Fruit fly (Drosophila melanogaster) whole organism, embryonic: Measurements from ENCODE around the gene Dup99B.

Source experiments
- Ada2b ChIP-seq: fragments of 200-800 bp; sonication (Bioruptor generic); IDR thresholded peaks from 2 replicates; pipeline ENCODE4 v1.3.6; 2022; ENCODE audit warnings: missing biosample characterization, missing genetic modification characterization
- CG1024 ChIP-seq: fragments of 200-800 bp; sonication (Bioruptor generic); IDR thresholded peaks from 2 replicates; pipeline ENCODE4 v1.3.6; 2022; ENCODE audit warnings: missing biosample characterization, missing genetic modification characterization
- CG10431 ChIP-seq: fragments of 200-800 bp; sonication (Bioruptor generic); optimal IDR thresholded peaks from 3 replicates; lab custom pipeline; 2018; ENCODE audit warnings: missing biosample characterization, mild to moderate bottlenecking, missing genetic modification characterization
- CG11560 ChIP-seq: fragments of 200-800 bp; sonication (Bioruptor generic); IDR thresholded peaks from 3 replicates; pipeline ENCODE4 v1.3.6; 2022; ENCODE audit warnings: missing biosample characterization, missing genetic modification characterization
- CG11696 ChIP-seq: fragments of 200-800 bp; sonication (Bioruptor generic); IDR thresholded peaks from 2 replicates; pipeline ENCODE4 v1.3.6; 2022; ENCODE audit warnings: missing biosample characterization, missing genetic modification characterization
- CG12299 ChIP-seq: fragments of 200-800 bp; sonication (Bioruptor generic); optimal IDR thresholded peaks from 2 replicates; lab custom pipeline; 2018; ENCODE audit warnings: missing biosample characterization, mild to moderate bottlenecking, missing genetic modification characterization
- CG1233 ChIP-seq: fragments of 200-800 bp; sonication (Bioruptor generic); optimal IDR thresholded peaks from 4 replicates; lab custom pipeline; 2018; ENCODE audit warnings: missing biosample characterization, mild to moderate bottlenecking, missing genetic modification characterization
- CG1647 ChIP-seq: fragments of 200-800 bp; sonication (Bioruptor generic); optimal IDR thresholded peaks from 3 replicates; lab custom pipeline; 2016; ENCODE audit warnings: missing biosample characterization, missing genetic modification characterization
- CG18262 ChIP-seq: fragments of 200-800 bp; optimal IDR thresholded peaks from 3 replicates; lab custom pipeline; 2019; ENCODE audit warnings: missing biosample characterization, mild to moderate bottlenecking, missing genetic modification characterization, moderate library complexity
- CG34224 ChIP-seq: fragments of 200-800 bp; sonication (Bioruptor generic); IDR thresholded peaks from 3 replicates; pipeline ENCODE4 v1.3.6; 2022; ENCODE audit warnings: missing biosample characterization, missing genetic modification characterization; ENCODE audit not compliant: partially characterized antibody
- CG4328 ChIP-seq: fragments of 200-800 bp; sonication (Bioruptor generic); optimal IDR thresholded peaks from 3 replicates; lab custom pipeline; 2017; ENCODE audit warnings: missing biosample characterization, missing genetic modification reagents, missing genetic modification characterization
- CG4617 ChIP-seq: fragments of 200-800 bp; sonication (Bioruptor generic); optimal IDR thresholded peaks from 3 replicates; lab custom pipeline; 2016; ENCODE audit warnings: missing biosample characterization, missing genetic modification characterization, borderline replicate concordance
- CG6254 ChIP-seq: fragments of 200-800 bp; sonication (Bioruptor generic); optimal IDR thresholded peaks from 3 replicates; lab custom pipeline; 2017; ENCODE audit warnings: mild to moderate bottlenecking, missing biosample characterization, missing genetic modification reagents, missing genetic modification characterization
- CG8388 ChIP-seq: fragments of 200-800 bp; sonication (Bioruptor generic); optimal IDR thresholded peaks from 2 replicates; lab custom pipeline; 2019; ENCODE audit warnings: missing biosample characterization, mild to moderate bottlenecking, missing genetic modification characterization, moderate library complexity
- D19A ChIP-seq: fragments of 200-800 bp; optimal IDR thresholded peaks from 3 replicates; lab custom pipeline; 2019; ENCODE audit warnings: missing biosample characterization, mild to moderate bottlenecking, missing genetic modification characterization, moderate library complexity
- Dip3 ChIP-seq: fragments of 200-800 bp; sonication (Bioruptor generic); optimal IDR thresholded peaks from 3 replicates; lab custom pipeline; 2016; ENCODE audit warnings: missing biosample characterization, missing genetic modification characterization
- Dref ChIP-seq: fragments of 200-800 bp; sonication (Bioruptor generic); IDR thresholded peaks from 2 replicates; pipeline ENCODE4 v1.3.6; 2022; ENCODE audit warnings: missing biosample characterization, missing genetic modification characterization
- HmgZ ChIP-seq: fragments of 200-800 bp; sonication (Bioruptor generic); optimal IDR thresholded peaks from 2 replicates; lab custom pipeline; 2018; ENCODE audit warnings: missing biosample characterization, mild to moderate bottlenecking, missing genetic modification characterization
- Hr39 ChIP-seq: fragments of >200 bp; optimal IDR thresholded peaks from 2 replicates; lab custom pipeline; 2017
- Mad ChIP-seq: fragments of 200-800 bp; sonication (Bioruptor generic); optimal IDR thresholded peaks from 2 replicates; lab custom pipeline; 2016; ENCODE audit warnings: missing biosample characterization, missing genetic modification characterization
- Max ChIP-seq: fragments of 200-800 bp; sonication (Bioruptor generic); optimal IDR thresholded peaks from 2 replicates; lab custom pipeline; 2016; ENCODE audit warnings: missing biosample characterization, mild to moderate bottlenecking, missing genetic modification characterization
- Meics ChIP-seq: fragments of 200-800 bp; sonication (Bioruptor generic); optimal IDR thresholded peaks from 2 replicates; lab custom pipeline; 2017; ENCODE audit warnings: missing biosample characterization, mild to moderate bottlenecking, missing genetic modification characterization
- Poxn ChIP-seq: fragments of 200-800 bp; sonication (Bioruptor generic); IDR thresholded peaks from 2 replicates; pipeline ENCODE4 v1.3.6; 2022; ENCODE audit warnings: missing biosample characterization, missing genetic modification characterization
- Sox100B ChIP-seq: fragments of 200-800 bp; sonication (Bioruptor generic); optimal IDR thresholded peaks from 3 replicates; lab custom pipeline; 2018; ENCODE audit warnings: missing biosample characterization, mild to moderate bottlenecking, missing genetic modification characterization
- TFAM ChIP-seq: fragments of 200-800 bp; sonication (Bioruptor generic); optimal IDR thresholded peaks from 2 replicates; lab custom pipeline; 2017; ENCODE audit warnings: missing biosample characterization, missing genetic modification characterization, inconsistent platforms
- Xbp1 ChIP-seq: fragments of 200-800 bp; sonication (Bioruptor generic); optimal IDR thresholded peaks from 3 replicates; lab custom pipeline; 2016; ENCODE audit warnings: missing biosample characterization, mild to moderate bottlenecking, missing genetic modification characterization
- amos ChIP-seq: fragments of 200-800 bp; sonication (Bioruptor generic); IDR thresholded peaks from 2 replicates; pipeline ENCODE4 v1.3.6; 2022; ENCODE audit warnings: missing biosample characterization, missing genetic modification characterization; ENCODE audit not compliant: partially characterized antibody
- bsh ChIP-seq, 2 experiments: fragments of 200-800 bp; sonication (Bioruptor generic); optimal IDR thresholded peaks; 2 replicates each; lab custom pipeline; 2017 to 2018; ENCODE audit warnings: mild to moderate bottlenecking in 2 of 2, missing biosample characterization in 2 of 2, missing genetic modification characterization in 2 of 2, moderate library complexity in 1 of 2
- cad ChIP-seq: fragments of >200 bp; optimal IDR thresholded peaks from 2 replicates; lab custom pipeline; 2017; ENCODE audit warnings: missing biosample characterization, missing genetic modification characterization
- cg ChIP-seq: fragments of 200-800 bp; sonication (Bioruptor generic); optimal IDR thresholded peaks from 3 replicates; lab custom pipeline; 2019; ENCODE audit warnings: missing biosample characterization, mild to moderate bottlenecking, missing genetic modification characterization, moderate library complexity
- chm ChIP-seq: fragments of 200-800 bp; sonication (Bioruptor generic); IDR thresholded peaks from 2 replicates; pipeline ENCODE4 v1.3.6; 2022; ENCODE audit warnings: missing biosample characterization, missing genetic modification characterization
- dm ChIP-seq: fragments of 200-800 bp; sonication (Bioruptor generic); optimal IDR thresholded peaks from 3 replicates; lab custom pipeline; 2016; ENCODE audit warnings: missing biosample characterization, missing genetic modification characterization
- dmrt99B ChIP-seq: fragments of 200-800 bp; sonication (Bioruptor generic); optimal IDR thresholded peaks from 2 replicates; lab custom pipeline; 2018; ENCODE audit warnings: missing biosample characterization, mild to moderate bottlenecking, missing genetic modification characterization, moderate library complexity
- fru ChIP-seq: fragments of >200 bp; optimal IDR thresholded peaks from 2 replicates; lab custom pipeline; 2017
- gro ChIP-seq: fragments of 200-800 bp; sonication (Bioruptor generic); optimal IDR thresholded peaks from 2 replicates; lab custom pipeline; 2016; ENCODE audit warnings: missing biosample characterization, missing genetic modification characterization
- inv ChIP-seq: fragments of 200-800 bp; sonication (Bioruptor generic); IDR thresholded peaks from 2 replicates; pipeline ENCODE4 v1.3.6; 2022; ENCODE audit warnings: missing biosample characterization, missing genetic modification characterization; ENCODE audit not compliant: partially characterized antibody
- ken ChIP-seq: fragments of 200-800 bp; sonication (Bioruptor generic); IDR thresholded peaks from 3 replicates; pipeline ENCODE4 v1.3.6; 2022; ENCODE audit warnings: missing biosample characterization, missing genetic modification characterization
- lilli ChIP-seq: fragments of 200-800 bp; sonication (Bioruptor generic); optimal IDR thresholded peaks from 3 replicates; lab custom pipeline; 2016; ENCODE audit warnings: missing biosample characterization, missing genetic modification characterization
- lov ChIP-seq, 2 experiments: fragments of 200-800 bp in 1 of 2; fragments of >200 bp in 1 of 2; sonication (Bioruptor generic) in 1 of 2; IDR thresholded peaks in 1 of 2; optimal IDR thresholded peaks in 1 of 2; 2 replicates in 1 of 2; 3 replicates in 1 of 2; pipeline versions ENCODE4 v1.3.6 to Lab custom; 2017 to 2022; ENCODE audit warnings: missing biosample characterization in 1 of 2, missing genetic modification characterization in 1 of 2
- mirr ChIP-seq: fragments of 200-800 bp; sonication (Bioruptor generic); optimal IDR thresholded peaks from 3 replicates; lab custom pipeline; 2018; ENCODE audit warnings: missing biosample characterization, mild to moderate bottlenecking, missing genetic modification characterization
- peb ChIP-seq: fragments of 200-800 bp; sonication (Bioruptor generic); IDR thresholded peaks from 2 replicates; pipeline ENCODE4 v1.3.6; 2022; ENCODE audit warnings: missing biosample characterization, missing genetic modification characterization
- pum ChIP-seq: fragments of 200-800 bp; sonication (Bioruptor generic); optimal IDR thresholded peaks from 2 replicates; lab custom pipeline; 2016; ENCODE audit warnings: missing biosample characterization, missing genetic modification characterization
- scrt ChIP-seq: fragments of 200-800 bp; sonication (Bioruptor generic); optimal IDR thresholded peaks from 2 replicates; lab custom pipeline; 2018; ENCODE audit warnings: missing biosample characterization, mild to moderate bottlenecking, missing genetic modification characterization, moderate library complexity
- shn ChIP-seq: fragments of 200-800 bp; sonication (Bioruptor generic); optimal IDR thresholded peaks from 3 replicates; lab custom pipeline; 2016; ENCODE audit warnings: missing biosample characterization, missing genetic modification characterization
- slp2 ChIP-seq: fragments of 200-800 bp; sonication (Bioruptor generic); optimal IDR thresholded peaks from 2 replicates; lab custom pipeline; 2016; ENCODE audit warnings: missing biosample characterization, missing genetic modification characterization
- sob ChIP-seq: fragments of 200-800 bp; sonication (Bioruptor generic); IDR thresholded peaks from 2 replicates; pipeline ENCODE4 v1.3.6; 2022; ENCODE audit warnings: missing biosample characterization, missing genetic modification characterization
- sug ChIP-seq: fragments of 200-800 bp; optimal IDR thresholded peaks from 2 replicates; lab custom pipeline; 2019; ENCODE audit warnings: missing biosample characterization, mild to moderate bottlenecking, missing genetic modification characterization, moderate library complexity
- tio ChIP-seq: fragments of 200-800 bp; sonication (Bioruptor generic); optimal IDR thresholded peaks from 2 replicates; lab custom pipeline; 2017; ENCODE audit warnings: missing biosample characterization, missing genetic modification characterization, inconsistent platforms
- zen2 ChIP-seq: fragments of 200-800 bp; sonication (Bioruptor generic); IDR thresholded peaks from 3 replicates; pipeline ENCODE4 v1.3.6; 2022; ENCODE audit warnings: missing biosample characterization, missing genetic modification characterization; ENCODE audit not compliant: partially characterized antibody
- zfh1 ChIP-seq: fragments of 200-800 bp; sonication (Bioruptor generic); IDR thresholded peaks from 3 replicates; pipeline ENCODE4 v1.3.6; 2022; ENCODE audit warnings: missing biosample characterization, missing genetic modification characterization

The Dup99B gene

dm6 chr3R:29716043-29716781 lies 1.0 kb upstream of the Dup99B start (continued):
- no peak for TF ChIP-seq zen2
- no peak for TF ChIP-seq mirr (GFP tag; lab: Kevin White, UChicago)
- no peak for TF ChIP-seq pum (GFP tag; lab: Kevin White, UChicago)
- no peak for TF ChIP-seq CG1647 (GFP tag; lab: Kevin White, UChicago)
- TF ChIP-seq Hr39 (lab: Kevin White, UChicago), result no peak
- no peak for TF ChIP-seq lilli
- TF ChIP-seq scrt (GFP tag; lab: Kevin White, UChicago), result no peak
- TF ChIP-seq tio, result no peak
- no peak for TF ChIP-seq CG34224 (GFP tag; lab: Robert Waterston, UW)
- peak; percentile 9 for TF ChIP-seq CG18262 (tag; lab: Kevin White, UChicago)
- TF ChIP-seq inv, result no peak
- no peak for TF ChIP-seq fru (lab: Kevin White, UChicago)
- no peak for TF ChIP-seq CG10431 (GFP tag; lab: Kevin White, UChicago)
- TF ChIP-seq zfh1 (GFP tag; lab: Robert Waterston, UW), result no peak
- TF ChIP-seq Dref (GFP tag; lab: Robert Waterston, UW), result no peak
- TF ChIP-seq CG8388 (GFP tag; lab: Kevin White, UChicago), result no peak
- no peak for TF ChIP-seq CG11560
- TF ChIP-seq CG4328 (GFP tag; lab: Kevin White, UChicago), result no peak
- no peak for TF ChIP-seq HmgZ (tag; lab: Kevin White, UChicago)
- no peak for TF ChIP-seq D19A
- no peak for TF ChIP-seq Ada2b (GFP tag; lab: Robert Waterston, UW)
- TF ChIP-seq chm (GFP tag; lab: Robert Waterston, UW), result no peak
- TF ChIP-seq CG4617 (GFP tag; lab: Kevin White, UChicago), result no peak
- no peak for TF ChIP-seq slp2 (GFP tag; lab: Kevin White, UChicago)
- TF ChIP-seq Max (GFP tag; lab: Kevin White, UChicago), result no peak
- no peak for TF ChIP-seq dm
- no peak for TF ChIP-seq shn (GFP tag; lab: Kevin White, UChicago)
- no peak for TF ChIP-seq peb (GFP tag; lab: Robert Waterston, UW)
- no peak for TF ChIP-seq gro (GFP tag; lab: Kevin White, UChicago)
- TF ChIP-seq Mad (GFP tag; lab: Kevin White, UChicago), result no peak
- TF ChIP-seq ken (GFP tag; lab: Robert Waterston, UW), result no peak
- TF ChIP-seq Poxn (GFP tag; lab: Robert Waterston, UW), result no peak
- peak; percentile 3 for TF ChIP-seq CG6254 (GFP tag; lab: Kevin White, UChicago)
- TF ChIP-seq CG11696 (GFP tag; lab: Robert Waterston, UW), result no peak
- no peak for TF ChIP-seq cad (GFP tag; lab: Kevin White, UChicago)
- TF ChIP-seq cg, result no peak
- no peak for TF ChIP-seq lov (optimal IDR thresholded peaks at IDR 0.05; lab: Kevin White, UChicago)
- TF ChIP-seq lov (GFP tag; IDR thresholded peaks at IDR 0.05; lab: Robert Waterston, UW), result 0 out of 3 replicates have a peak, but pooled peaks have one; percentile 14
- TF ChIP-seq bsh (GFP tag; optimal IDR thresholded peaks at IDR 0.05; lab: Kevin White, UChicago), result peak in 1 of 2 experiments; percentile 1
- TF ChIP-seq CG1233 (GFP tag; lab: Kevin White, UChicago), result no peak
- TF ChIP-seq amos (GFP tag; lab: Robert Waterston, UW), result no peak
- TF ChIP-seq Dip3 (GFP tag; lab: Kevin White, UChicago), result no peak
- TF ChIP-seq Meics, result no peak
- peak; percentile 7 for TF ChIP-seq dmrt99B (tag; lab: Kevin White, UChicago)
- TF ChIP-seq Xbp1 (GFP tag; lab: Kevin White, UChicago), result peak; percentile 17
- no peak for TF ChIP-seq CG12299 (tag; lab: Kevin White, UChicago)
- TF ChIP-seq Sox100B (GFP tag; lab: Kevin White, UChicago), result peak; percentile 15
- TF ChIP-seq sob (GFP tag; lab: Robert Waterston, UW), result peak; percentile 19; the same call in 1 of the 2 replicates
- no peak for TF ChIP-seq TFAM (GFP tag; lab: Kevin White, UChicago)
- TF ChIP-seq sug (tag; lab: Kevin White, UChicago), result no peak
- TF ChIP-seq CG1024 (GFP tag; lab: Robert Waterston, UW), result no peak; the same call in 1 of the 2 replicates
